Worm (Caenorhabditis elegans): ENCODE measurements around the gene Y116A8C.10.

The Y116A8C.10 gene

DNA sequence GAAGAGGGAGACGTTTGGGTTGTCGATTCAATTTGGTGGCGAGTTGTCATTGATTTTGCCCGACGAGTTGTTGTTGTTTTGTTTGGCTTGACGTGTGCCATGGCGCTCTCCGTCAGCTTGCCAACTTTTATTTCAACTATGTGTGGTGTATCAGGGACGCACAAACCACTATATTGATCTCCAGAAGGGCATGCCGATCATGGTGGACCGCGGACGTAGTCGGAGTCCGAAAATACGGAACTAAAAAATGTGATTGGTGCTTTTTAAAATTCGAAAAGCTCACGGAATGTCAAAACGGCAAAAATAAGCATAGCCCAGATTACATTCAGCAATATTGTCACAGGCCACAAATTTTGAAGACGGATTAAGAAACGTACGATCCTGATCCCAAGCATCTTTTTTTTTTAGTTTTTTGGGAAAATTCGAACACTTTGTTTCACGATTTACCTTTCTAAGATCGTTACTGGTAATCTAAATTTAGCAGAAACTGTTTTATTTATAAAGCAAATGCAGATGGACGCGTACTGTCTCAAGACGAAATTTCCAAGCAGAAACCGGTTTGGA lies 19.6 kb downstream of the Y116A8C.10 start, which contains the start of the genes Y116A8C.470 and Y116A8C.463:
TSS of gene Y116A8C.470 (minus strand) at position 101 of the 564 bp plus-strand sequence.
TSS of gene Y116A8C.463 (plus strand) at position 514 of the 564 bp plus-strand sequence.
- TF ChIP-seq let-607 (tag; optimal IDR thresholded peaks at IDR 0.05) (no peak), die-1 (tag; optimal IDR thresholded peaks at IDR 0.05) (no peak), efl-1 (GFP tag; optimal IDR thresholded peaks at IDR 0.05) (no peak), F49E8.2 (tag; optimal IDR thresholded peaks at IDR 0.05; ENCODE audit: insufficient read depth) (no peak), hsf-1 (GFP tag; IDR thresholded peaks at IDR 0.05) (no peak), dpl-1 (GFP tag; optimal IDR thresholded peaks at IDR 0.05) (no peak), aptf-2 (GFP tag; conservative IDR thresholded peaks at IDR 0.05) (no peak), Y53F4B.3 (GFP tag; IDR thresholded peaks at IDR 0.05) (no peak), ceh-58 (GFP tag; IDR thresholded peaks at IDR 0.05) (no peak), bed-1 (GFP tag; IDR thresholded peaks at IDR 0.05) (no peak), nfyb-1 (GFP tag; IDR thresholded peaks at IDR 0.05) (no peak), F57C9.4 (tag; optimal IDR thresholded peaks at IDR 0.05) (no peak), B0035.1 (tag; optimal IDR thresholded peaks at IDR 0.05) (no peak), hmg-20 (GFP tag; IDR thresholded peaks at IDR 0.05) (no peak), C17E4.6 (GFP tag; IDR thresholded peaks at IDR 0.05) (no peak)

DNA sequence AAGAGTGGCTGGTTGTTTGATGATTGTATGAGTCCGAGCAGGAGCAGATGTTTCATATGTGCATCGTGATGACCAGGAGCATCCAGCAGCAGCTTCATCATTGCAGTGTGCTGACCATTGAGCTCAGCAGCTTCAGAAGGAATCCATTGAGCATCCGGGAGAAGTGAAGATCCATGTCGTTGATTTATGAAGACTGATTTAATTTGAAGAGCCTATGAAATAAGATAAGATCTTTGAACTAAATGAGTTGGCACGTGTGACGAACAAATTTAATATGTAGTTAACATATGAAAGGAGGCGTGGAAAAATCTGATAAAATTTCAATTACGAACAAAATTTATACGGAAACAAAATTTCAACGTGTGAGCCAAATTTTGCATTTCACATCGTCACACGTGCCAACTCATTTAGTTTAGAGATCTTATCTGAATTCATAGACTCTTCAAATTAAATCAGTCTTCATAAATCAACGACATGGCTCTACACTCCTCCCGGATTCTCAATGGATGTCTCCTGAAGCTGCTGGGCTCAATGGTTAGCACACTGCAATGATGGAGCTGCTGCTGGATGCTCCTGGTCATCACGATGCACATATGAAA lies 21.0 kb downstream of the Y116A8C.10 start, which contains the start of the genes Y116A8C.469 and Y116A8C.468:
TSS of gene Y116A8C.469 (minus strand) at position 101 of the 599 bp plus-strand sequence.
TSS of gene Y116A8C.468 (plus strand) at position 549 of the 599 bp plus-strand sequence.
- TF ChIP-seq pha-4 (tag; optimal IDR thresholded peaks at IDR 0.05) (no peak), dpff-1 (tag; optimal IDR thresholded peaks at IDR 0.05) (no peak), egrh-3 (GFP tag; IDR thresholded peaks at IDR 0.05) (no peak), F57C9.4 (tag; optimal IDR thresholded peaks at IDR 0.05) (no peak), attf-3 (GFP tag; conservative IDR thresholded peaks at IDR 0.05) (no peak), sptf-2 (GFP tag; optimal IDR thresholded peaks at IDR 0.05) (no peak), snpc-1.3 (tag; optimal IDR thresholded peaks at IDR 0.05; ENCODE audit: insufficient read depth) (no peak), rpc-1 (optimal IDR thresholded peaks at IDR 0.05) (no peak), rpc-1 (tag; optimal IDR thresholded peaks at IDR 0.05) (no peak), B0336.3 (GFP tag; IDR thresholded peaks at IDR 0.05) (no peak), ztf-26 (tag; optimal IDR thresholded peaks at IDR 0.05) (no peak), pbrm-1 (GFP tag; IDR thresholded peaks at IDR 0.05) (no peak), unc-130 (GFP tag; optimal IDR thresholded peaks at IDR 0.05) (no peak), Y53F4B.3 (GFP tag; IDR thresholded peaks at IDR 0.05) (no peak), ztf-18 (tag; optimal IDR thresholded peaks at IDR 0.05) (no peak), hmg-1.2 (GFP tag; IDR thresholded peaks at IDR 0.05) (no peak), ztf-28 (GFP tag; IDR thresholded peaks at IDR 0.05) (no peak), snpc-3.4 (tag; optimal IDR thresholded peaks at IDR 0.05) (no peak), cebp-1 (GFP tag; IDR thresholded peaks at IDR 0.05) (no peak), cebp-1 (tag; optimal IDR thresholded peaks at IDR 0.05) (no peak)

DNA sequence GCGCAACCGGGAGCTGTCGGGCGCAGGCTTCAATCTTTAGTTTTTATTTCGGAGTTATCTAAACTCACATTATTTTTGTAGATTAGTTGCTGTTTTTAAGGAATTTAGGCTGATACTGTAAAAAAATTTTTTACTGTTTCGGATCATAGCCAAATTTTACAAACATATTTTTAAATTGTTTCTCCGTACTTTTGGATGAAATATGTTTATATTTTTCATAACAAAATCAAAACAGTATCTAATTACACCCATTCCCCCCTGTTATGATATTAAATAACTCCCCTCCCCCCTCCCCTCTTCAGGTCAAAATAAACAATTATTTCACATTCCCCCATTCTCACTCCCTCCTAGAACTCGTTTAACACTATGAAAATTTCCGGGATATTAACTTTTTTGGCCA lies 23.1 kb downstream of the Y116A8C.10 start, which contains the start of gene Y116A8C.3:
TSS of gene Y116A8C.3 (plus strand) at position 301 of the 400 bp plus-strand sequence.
- TF ChIP-seq snpc-4 (GFP tag; optimal IDR thresholded peaks at IDR 0.05) (no peak), snpc-4 (tag; optimal IDR thresholded peaks at IDR 0.05) (peak in 1 of 4 experiments; percentile 44), lsy-27 (tag; optimal IDR thresholded peaks at IDR 0.05; ENCODE audit: borderline replicate concordance, insufficient read depth) (no peak)

All from whole organism, young adult.